Worm (Caenorhabditis elegans) whole organism, late embryonic: ENCODE data around the gene unc-39.

Experiments
- F13H6.1 ChIP-seq: sonication (generic microtip); optimal IDR thresholded peaks from 2 replicates; lab custom pipeline; 2016; ENCODE audit warnings: missing genetic modification characterization, missing compliant biosample characterization
- ceh-31 ChIP-seq: sonication (generic microtip); optimal IDR thresholded peaks from 2 replicates; lab custom pipeline; 2016; ENCODE audit warnings: missing genetic modification characterization, missing compliant biosample characterization
- ceh-6 ChIP-seq: fragments of 200-800 bp; sonication (Bioruptor generic); optimal IDR thresholded peaks from 2 replicates; lab custom pipeline; 2018; ENCODE audit warnings: mild to moderate bottlenecking, missing genetic modification characterization, missing compliant biosample characterization
- che-1 ChIP-seq: sonication (generic microtip); optimal IDR thresholded peaks from 2 replicates; lab custom pipeline; 2016; ENCODE audit warnings: mild to moderate bottlenecking, missing genetic modification characterization, missing compliant biosample characterization
- hlh-30 ChIP-seq: sonication (generic microtip); optimal IDR thresholded peaks from 2 replicates; lab custom pipeline; 2017; ENCODE audit warnings: antibody characterized with exemption, missing genetic modification characterization, missing compliant biosample characterization; ENCODE audit not compliant: insufficient read depth
- lim-6 ChIP-seq: sonication (generic microtip); optimal IDR thresholded peaks from 2 replicates; lab custom pipeline; 2016; ENCODE audit warnings: missing genetic modification characterization, missing compliant biosample characterization
- lin-11 ChIP-seq: fragments of 200-800 bp; sonication (Bioruptor generic); optimal IDR thresholded peaks from 2 replicates; lab custom pipeline; 2018; ENCODE audit warnings: mild to moderate bottlenecking, missing genetic modification characterization, missing compliant biosample characterization
- pag-3 ChIP-seq: sonication (generic microtip); optimal IDR thresholded peaks from 2 replicates; lab custom pipeline; 2016; ENCODE audit warnings: missing compliant biosample characterization, missing genetic modification characterization, borderline replicate concordance
- pqm-1 ChIP-seq: sonication (generic microtip); optimal IDR thresholded peaks from 2 replicates; lab custom pipeline; 2016; ENCODE audit warnings: missing genetic modification characterization, missing compliant biosample characterization
- sox-4 ChIP-seq: sonication (generic microtip); optimal IDR thresholded peaks from 2 replicates; lab custom pipeline; 2017; ENCODE audit warnings: mild to moderate bottlenecking, missing genetic modification characterization, inconsistent platforms, missing compliant biosample characterization
- ttx-3 ChIP-seq: sonication (generic microtip); optimal IDR thresholded peaks from 2 replicates; lab custom pipeline; 2016; ENCODE audit warnings: missing genetic modification reagents, missing genetic modification characterization, missing compliant biosample characterization
- unc-3 ChIP-seq, 2 experiments: fragments of 200-800 bp in 1 of 2; sonication (Bioruptor generic) in 1 of 2; sonication (generic microtip) in 1 of 2; conservative IDR thresholded peaks in 1 of 2; optimal IDR thresholded peaks in 1 of 2; 2 replicates each; pipeline versions ENCODE4 v1.3.6 to Lab custom; 2016 to 2022; ENCODE audit warnings: missing compliant biosample characterization in 2 of 2, missing genetic modification characterization in 2 of 2, missing genetic modification reagents in 1 of 2
- zip-5 ChIP-seq: sonication (generic microtip); optimal IDR thresholded peaks from 2 replicates; lab custom pipeline; 2016; ENCODE audit warnings: missing genetic modification characterization, missing compliant biosample characterization

DNA sequence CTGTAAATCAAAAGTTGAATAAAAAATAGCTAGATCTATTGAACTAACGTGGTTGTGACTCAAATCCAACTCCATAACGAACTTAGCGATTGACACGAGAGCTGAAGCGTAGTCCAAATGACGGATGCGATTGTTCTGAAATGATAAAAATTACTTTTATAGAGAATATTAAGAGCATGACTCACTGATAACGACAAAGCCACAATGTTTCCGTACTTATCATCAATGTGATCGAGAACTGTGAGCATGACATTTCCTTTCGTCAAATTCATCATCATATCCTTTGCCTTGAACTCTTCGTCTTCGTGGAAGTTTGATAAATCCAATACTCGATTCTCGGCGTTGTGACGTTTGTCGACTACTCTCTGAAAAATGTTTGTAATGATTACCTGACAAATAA is 41.2 kb downstream of the unc-39 start:
- no peak for TF ChIP-seq pqm-1 (tag; lab: Kevin White, UChicago)
- TF ChIP-seq che-1 (tag; lab: Kevin White, UChicago), result no peak
- TF ChIP-seq ceh-31 (tag; lab: Kevin White, UChicago), result no peak
- TF ChIP-seq ceh-6 (GFP tag; lab: Kevin White, UChicago), result no peak
- TF ChIP-seq ttx-3 (tag; lab: Kevin White, UChicago), result no peak
- TF ChIP-seq lim-6 (tag; lab: Kevin White, UChicago), result no peak
- no peak for TF ChIP-seq lin-11
- TF ChIP-seq hlh-30 (tag; lab: Kevin White, UChicago), result no peak
- no peak for TF ChIP-seq zip-5 (tag; lab: Kevin White, UChicago)
- no peak for TF ChIP-seq sox-4
- no peak for TF ChIP-seq pag-3 (tag; lab: Kevin White, UChicago)
- no peak for TF ChIP-seq F13H6.1 (tag; lab: Kevin White, UChicago)
- TF ChIP-seq unc-3 (GFP tag; conservative IDR thresholded peaks at IDR 0.05; lab: Robert Waterston, UW), result no peak
- no peak for TF ChIP-seq unc-3 (tag; optimal IDR thresholded peaks at IDR 0.05; lab: Kevin White, UChicago)
